Worm (Caenorhabditis elegans) whole organism, L4 larva: ENCODE results near the gene H40L08.3.
A peak's percentile ranks its signal among the peaks of the same experiment; 100 is the strongest.

Source experiments
- F10B5.3 ChIP-seq: sonication (generic microtip); optimal IDR thresholded peaks from 2 replicates; lab custom pipeline; 2016; ENCODE audit warnings: mild to moderate bottlenecking, missing genetic modification characterization, missing compliant biosample characterization
- R02D3.7 ChIP-seq: fragments of 150-350 bp; sonication (generic microtip); optimal IDR thresholded peaks from 3 replicates; lab custom pipeline; 2014; ENCODE audit warnings: missing biosample characterization, missing genetic modification characterization
- Y105C5A.15 ChIP-seq: fragments of 200-800 bp; sonication (Bioruptor generic); IDR thresholded peaks from 2 replicates; pipeline ENCODE4 v1.3.6; 2022; ENCODE audit warnings: missing genetic modification characterization, missing compliant biosample characterization
- Y75B8A.6 ChIP-seq: fragments of 200-800 bp; sonication (Bioruptor generic); IDR thresholded peaks from 2 replicates; pipeline ENCODE4 v1.3.6; 2022; ENCODE audit warnings: missing genetic modification reagents, missing genetic modification characterization, missing compliant biosample characterization
- ZK337.2 ChIP-seq: fragments of 200-800 bp; sonication (Bioruptor generic); IDR thresholded peaks from 2 replicates; pipeline ENCODE4 v1.3.6; 2022; ENCODE audit warnings: missing genetic modification reagents, missing genetic modification characterization, missing compliant biosample characterization
- aha-1 ChIP-seq: fragments of 150-350 bp; peaks from one replicate; lab custom pipeline; 2014; ENCODE audit warnings: missing biosample characterization, missing genetic modification characterization
- aly-2 ChIP-seq: sonication (generic microtip); optimal IDR thresholded peaks from 2 replicates; lab custom pipeline; 2018; ENCODE audit warnings: missing biosample characterization, missing genetic modification characterization
- attf-4 ChIP-seq: sonication (generic microtip); optimal IDR thresholded peaks from 3 replicates; lab custom pipeline; 2017; ENCODE audit warnings: missing biosample characterization, missing genetic modification characterization
- ceh-44 ChIP-seq: fragments of 200-800 bp; sonication (Bioruptor generic); IDR thresholded peaks from 2 replicates; pipeline ENCODE4 v1.3.6; 2022; ENCODE audit warnings: missing genetic modification reagents, missing genetic modification characterization, missing compliant biosample characterization
- ces-1 ChIP-seq: fragments of 150-350 bp; sonication (generic microtip); optimal IDR thresholded peaks from 4 replicates; lab custom pipeline; 2014; ENCODE audit warnings: missing biosample characterization, missing genetic modification reagents, missing genetic modification characterization
- cey-2 ChIP-seq: sonication (generic microtip); optimal IDR thresholded peaks from 3 replicates; lab custom pipeline; 2017; ENCODE audit warnings: missing genetic modification characterization, mild to moderate bottlenecking, missing compliant biosample characterization, antibody characterized with exemption, borderline replicate concordance; ENCODE audit not compliant: insufficient read depth
- ctbp-1 ChIP-seq: fragments of 200-800 bp; sonication (Bioruptor generic); IDR thresholded peaks from 2 replicates; pipeline ENCODE4 v1.3.6; 2022; ENCODE audit warnings: missing genetic modification reagents, missing genetic modification characterization, missing compliant biosample characterization
- daf-8 ChIP-seq: fragments of 200-800 bp; sonication (Bioruptor generic); IDR thresholded peaks from 2 replicates; pipeline ENCODE4 v1.3.6; 2022; ENCODE audit warnings: missing genetic modification characterization, missing compliant biosample characterization
- dmd-6 ChIP-seq: fragments of 200-800 bp; sonication (Bioruptor generic); IDR thresholded peaks from 2 replicates; pipeline ENCODE4 v1.3.6; 2022; ENCODE audit warnings: missing genetic modification reagents, missing genetic modification characterization, missing compliant biosample characterization
- dmd-9 ChIP-seq: fragments of 200-800 bp; sonication (Bioruptor generic); IDR thresholded peaks from 2 replicates; pipeline ENCODE4 v1.3.6; 2022; ENCODE audit warnings: missing genetic modification reagents, missing genetic modification characterization, missing compliant biosample characterization
- dpl-1 ChIP-seq: fragments of 150-350 bp; optimal IDR thresholded peaks from 2 replicates; lab custom pipeline; 2014; ENCODE audit warnings: missing biosample characterization, missing genetic modification reagents, missing genetic modification characterization
- duxl-1 ChIP-seq: sonication (generic microtip); optimal IDR thresholded peaks from 2 replicates; lab custom pipeline; 2016; ENCODE audit warnings: mild to moderate bottlenecking, missing genetic modification characterization, moderate library complexity, missing compliant biosample characterization; ENCODE audit not compliant: poor library complexity
- dve-1 ChIP-seq: sonication (generic microtip); optimal IDR thresholded peaks from 2 replicates; lab custom pipeline; 2017; ENCODE audit warnings: antibody characterized with exemption, mild to moderate bottlenecking, missing genetic modification characterization, missing compliant biosample characterization; ENCODE audit not compliant: insufficient read depth
- fos-1 ChIP-seq: fragments of 150-350 bp; optimal IDR thresholded peaks from 2 replicates; lab custom pipeline; 2014; ENCODE audit warnings: missing biosample characterization, missing genetic modification characterization
- gei-8 ChIP-seq: fragments of 200-800 bp; sonication (Bioruptor generic); optimal IDR thresholded peaks from 2 replicates; lab custom pipeline; 2018; ENCODE audit warnings: mild to moderate bottlenecking, missing genetic modification characterization, missing compliant biosample characterization
- hlh-30 ChIP-seq: sonication (generic microtip); optimal IDR thresholded peaks from 2 replicates; lab custom pipeline; 2017; ENCODE audit warnings: antibody characterized with exemption, mild to moderate bottlenecking, missing genetic modification characterization, missing compliant biosample characterization; ENCODE audit not compliant: insufficient read depth
- lim-7 ChIP-seq: fragments of 200-800 bp; sonication (Bioruptor generic); IDR thresholded peaks from 2 replicates; pipeline ENCODE4 v1.3.6; 2022; ENCODE audit warnings: missing genetic modification characterization, missing compliant biosample characterization
- lin-39 ChIP-seq: fragments of 150-350 bp; optimal IDR thresholded peaks from 2 replicates; lab custom pipeline; 2014; ENCODE audit warnings: missing biosample characterization, missing genetic modification reagents, missing genetic modification characterization
- lir-3 ChIP-seq: sonication (generic microtip); optimal IDR thresholded peaks from 2 replicates; lab custom pipeline; 2016; ENCODE audit warnings: mild to moderate bottlenecking, missing genetic modification characterization, missing compliant biosample characterization
- madf-5 ChIP-seq, 2 experiments: fragments of 200-800 bp; sonication (Bioruptor generic); IDR thresholded peaks; 2 replicates each; pipeline ENCODE4 v1.3.6; 2022; ENCODE audit warnings: missing compliant biosample characterization in 2 of 2, missing genetic modification characterization in 2 of 2
- mdl-1 ChIP-seq, 2 experiments: fragments of 150-350 bp in 1 of 2; sonication (generic microtip) in 1 of 2; optimal IDR thresholded peaks; 2 replicates each; lab custom pipeline; 2014 to 2017; ENCODE audit warnings: missing biosample characterization in 2 of 2, missing genetic modification characterization in 2 of 2
- mdt-29 ChIP-seq: fragments of 200-800 bp; sonication (Bioruptor generic); IDR thresholded peaks from 2 replicates; pipeline ENCODE4 v1.3.6; 2022; ENCODE audit warnings: missing genetic modification reagents, missing genetic modification characterization, missing compliant biosample characterization
- mes-2 ChIP-seq: sonication (generic microtip); optimal IDR thresholded peaks from 2 replicates; lab custom pipeline; 2016; ENCODE audit warnings: missing genotype, mild to moderate bottlenecking, missing genetic modification characterization, missing compliant biosample characterization; ENCODE audit not compliant: poor library complexity, severe bottlenecking
- nhr-102 ChIP-seq: sonication (generic microtip); optimal IDR thresholded peaks from 2 replicates; lab custom pipeline; 2016; ENCODE audit warnings: mild to moderate bottlenecking, missing genetic modification characterization, moderate library complexity, missing compliant biosample characterization
- snpc-4 ChIP-seq: fragments of 150-350 bp; optimal IDR thresholded peaks from 2 replicates; lab custom pipeline; 2014; ENCODE audit warnings: missing biosample characterization, missing genetic modification characterization
- spr-1 ChIP-seq: sonication (generic microtip); optimal IDR thresholded peaks from 2 replicates; lab custom pipeline; 2016; ENCODE audit warnings: mild to moderate bottlenecking, missing genetic modification characterization, missing compliant biosample characterization
- spr-3 ChIP-seq: fragments of 200-800 bp; sonication (Bioruptor generic); optimal IDR thresholded peaks from 2 replicates; lab custom pipeline; 2018; ENCODE audit warnings: mild to moderate bottlenecking, missing genetic modification characterization, missing compliant biosample characterization
- unc-62 ChIP-seq, 3 experiments: fragments of 150-350 bp in 1 of 3; sonication (generic microtip); optimal IDR thresholded peaks in 2 of 3; peaks in 1 of 3; 1 replicate in 1 of 3; 2 replicates in 2 of 3; lab custom pipeline; 2014 to 2017; ENCODE audit warnings: missing biosample characterization in 3 of 3, missing genetic modification characterization in 3 of 3, missing genetic modification reagents in 3 of 3, missing genotype in 1 of 3
- zag-1 ChIP-seq: fragments of 150-350 bp; optimal IDR thresholded peaks from 2 replicates; lab custom pipeline; 2014; ENCODE audit warnings: missing biosample characterization, missing genetic modification characterization
- zfp-3 ChIP-seq: fragments of 200-800 bp; sonication (Bioruptor generic); conservative IDR thresholded peaks from 2 replicates; pipeline ENCODE4 v1.3.6; 2022; ENCODE audit warnings: missing genetic modification reagents, missing genetic modification characterization, missing compliant biosample characterization
- zip-11 ChIP-seq: fragments of 200-800 bp; sonication (Bioruptor generic); IDR thresholded peaks from 2 replicates; pipeline ENCODE4 v1.3.6; 2022; ENCODE audit warnings: missing genetic modification characterization, missing compliant biosample characterization

Gene H40L08.3

ce11 chrX:15047541-15047940, 28.4 kb downstream of the H40L08.3 start:
- TF ChIP-seq unc-62 (GFP tag; optimal IDR thresholded peaks at IDR 0.05 in 1 of 2; lab: Kevin White, UChicago) (peak in 1 of 2 experiments; percentile 57), unc-62 (tag; optimal IDR thresholded peaks at IDR 0.05; lab: Kevin White, UChicago) (no peak), dve-1 (tag; lab: Kevin White, UChicago) (no peak), aha-1 (tag; lab: Kevin White, UChicago) (peak; percentile 98), ces-1 (GFP tag; lab: Kevin White, UChicago) (no peak), ceh-44 (GFP tag; lab: Robert Waterston, UW) (no peak), mdl-1 (tag; optimal IDR thresholded peaks at IDR 0.05; lab: Kevin White, UChicago) (no peak)
- TF ChIP-seq, all 104 proteins: peak for 2

DNA sequence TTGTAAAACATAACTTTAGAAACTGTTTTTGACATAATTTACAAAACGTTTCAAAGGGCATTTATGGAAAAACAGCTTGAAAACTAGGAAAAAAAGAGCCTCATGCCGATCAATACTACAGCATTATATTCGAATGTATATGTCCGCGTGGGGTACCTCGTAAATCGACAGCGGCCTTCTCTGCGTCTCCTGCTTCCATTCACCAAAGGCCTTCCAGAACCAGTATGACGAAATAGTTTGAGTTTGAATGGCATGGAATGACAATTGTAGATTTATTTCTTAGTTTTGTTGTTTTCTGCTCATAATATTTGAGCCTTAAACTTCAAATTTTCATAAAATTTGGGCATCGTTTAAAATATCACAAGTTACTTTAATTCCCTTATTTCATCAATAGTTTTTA, 30.5 kb downstream of the H40L08.3 start:
- TF ChIP-seq lin-39 (no peak), fos-1 (tag; lab: Kevin White, UChicago) (no peak), dmd-6 (GFP tag; lab: Robert Waterston, UW) (no peak), Y75B8A.6 (GFP tag; lab: Robert Waterston, UW) (no peak), mes-2 (tag; lab: Kevin White, UChicago) (peak; percentile 13), ctbp-1 (GFP tag; lab: Robert Waterston, UW) (no peak), Y105C5A.15 (no peak), attf-4 (tag; lab: Kevin White, UChicago) (no peak), daf-8 (GFP tag; lab: Robert Waterston, UW) (no peak), zag-1 (tag; lab: Kevin White, UChicago) (no peak), R02D3.7 (peak; percentile 50), ZK337.2 (no peak), cey-2 (no peak), aly-2 (tag; lab: Kevin White, UChicago) (no peak), zfp-3 (GFP tag; lab: Robert Waterston, UW) (no peak), nhr-102 (no peak), hlh-30 (tag; lab: Kevin White, UChicago) (peak; percentile 42), spr-1 (tag; lab: Kevin White, UChicago) (no peak), duxl-1 (tag; lab: Kevin White, UChicago) (no peak), F10B5.3 (no peak), snpc-4 (no peak), mdt-29 (no peak), zip-11 (GFP tag; lab: Robert Waterston, UW) (no peak), ceh-44 (GFP tag; lab: Robert Waterston, UW) (no peak)
- TF ChIP-seq, all 104 proteins: peak for 3

DNA sequence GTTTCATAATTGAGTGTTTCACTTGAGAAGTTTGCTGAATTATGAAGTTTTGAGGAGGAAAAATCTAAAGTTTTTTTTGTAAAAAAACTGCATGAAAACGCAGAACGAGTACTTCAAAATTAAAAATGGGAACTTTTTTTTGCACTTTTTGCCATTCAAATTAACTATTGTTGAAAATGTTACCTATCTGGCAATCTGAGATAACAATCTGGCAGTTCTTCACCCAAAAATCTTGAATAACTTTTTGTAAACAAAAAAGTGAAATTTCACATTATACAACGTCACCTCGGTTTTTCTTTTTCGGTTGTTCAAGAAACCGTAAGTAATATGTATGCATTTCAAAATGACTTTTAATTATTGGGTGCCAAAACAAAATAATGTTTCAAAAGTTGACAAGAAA, 33.3 kb downstream of the H40L08.3 start:
- TF ChIP-seq madf-5 (GFP tag; IDR thresholded peaks at IDR 0.05; lab: Robert Waterston, UW), result no peak
- no peak for TF ChIP-seq dmd-9 (GFP tag; lab: Robert Waterston, UW)
- TF ChIP-seq gei-8, result no peak
- no peak for TF ChIP-seq dve-1 (tag; lab: Kevin White, UChicago)
- TF ChIP-seq mes-2 (tag; lab: Kevin White, UChicago), result no peak
- no peak for TF ChIP-seq spr-3 (GFP tag; lab: Kevin White, UChicago)
- TF ChIP-seq R02D3.7, result no peak
- TF ChIP-seq lim-7 (GFP tag; lab: Robert Waterston, UW), result no peak
- TF ChIP-seq dpl-1 (GFP tag; lab: Kevin White, UChicago), result no peak

DNA sequence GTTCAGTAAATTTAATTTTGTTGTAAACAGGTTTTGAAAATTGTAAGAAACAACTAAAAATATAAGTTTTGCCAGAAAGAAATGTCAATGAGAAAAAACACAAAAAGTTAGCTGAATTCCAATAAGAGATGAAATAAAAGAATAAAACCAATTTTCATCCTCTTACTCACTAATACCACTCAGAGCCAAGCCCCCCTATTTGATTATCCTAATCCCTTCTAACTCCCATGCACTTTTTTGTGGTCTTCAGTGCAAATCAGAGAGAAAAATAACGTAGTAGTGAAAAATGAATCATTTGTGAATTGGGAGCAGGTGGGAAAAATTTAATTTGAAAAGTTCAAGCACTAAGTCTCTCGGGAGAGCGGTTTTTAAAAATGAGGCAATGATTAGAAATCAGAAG, 34.6 kb downstream of the H40L08.3 start:
- peak; percentile 37 for TF ChIP-seq ces-1 (GFP tag; lab: Kevin White, UChicago)
- no peak for TF ChIP-seq lir-3
